Fruit fly (Drosophila melanogaster) whole organism, embryonic: ENCODE measurements around the gene trr.
A peak's percentile ranks its signal among the peaks of the same experiment; 100 is the strongest.

Source experiments
- Atf-2 ChIP-seq: fragments of 200-800 bp; sonication (Bioruptor generic); optimal IDR thresholded peaks from 2 replicates; lab custom pipeline; 2016; ENCODE audit warnings: missing biosample characterization, missing genetic modification characterization
- BEAF-32 ChIP-seq: fragments of 200-800 bp; sonication (Bioruptor generic); optimal IDR thresholded peaks from 3 replicates; lab custom pipeline; 2017; ENCODE audit warnings: missing biosample characterization, missing genetic modification characterization, mild to moderate bottlenecking, moderate library complexity, missing genetic modification reagents
- Bteb2 ChIP-seq: fragments of 200-800 bp; sonication (Bioruptor generic); optimal IDR thresholded peaks from 2 replicates; lab custom pipeline; 2016; ENCODE audit warnings: missing biosample characterization, missing genetic modification characterization
- CG10267 ChIP-seq: fragments of 200-800 bp; sonication (Bioruptor generic); optimal IDR thresholded peaks from 2 replicates; lab custom pipeline; 2018; ENCODE audit warnings: missing biosample characterization, mild to moderate bottlenecking, missing genetic modification characterization, moderate library complexity
- CG10959 ChIP-seq: fragments of 200-800 bp; sonication (Bioruptor generic); IDR thresholded peaks from 2 replicates; pipeline ENCODE4 v1.3.6; 2022; ENCODE audit warnings: missing biosample characterization, missing genetic modification characterization
- CG11723 ChIP-seq: fragments of 200-800 bp; sonication (Bioruptor generic); optimal IDR thresholded peaks from 2 replicates; lab custom pipeline; 2017; ENCODE audit warnings: missing biosample characterization, mild to moderate bottlenecking, missing genetic modification characterization
- CG13123 ChIP-seq: fragments of 200-800 bp; sonication (Bioruptor generic); optimal IDR thresholded peaks from 2 replicates; lab custom pipeline; 2016; ENCODE audit warnings: missing biosample characterization, missing genetic modification characterization
- CG14667 ChIP-seq: fragments of 200-800 bp; sonication (Bioruptor generic); IDR thresholded peaks from 2 replicates; pipeline ENCODE4 v1.3.6; 2022; ENCODE audit warnings: missing biosample characterization, missing genetic modification characterization
- CG17328 ChIP-seq: fragments of 200-800 bp; sonication (Bioruptor generic); IDR thresholded peaks from 2 replicates; pipeline ENCODE4 v1.3.6; 2022; ENCODE audit warnings: missing biosample characterization, missing genetic modification characterization
- CG2712 ChIP-seq: fragments of 200-800 bp; optimal IDR thresholded peaks from 3 replicates; lab custom pipeline; 2019; ENCODE audit warnings: missing biosample characterization, mild to moderate bottlenecking, missing genetic modification characterization, moderate library complexity
- CG30403 ChIP-seq: fragments of 200-800 bp; sonication (Bioruptor generic); optimal IDR thresholded peaks from 3 replicates; lab custom pipeline; 2016; ENCODE audit warnings: missing biosample characterization, missing genetic modification characterization
- CG4707 ChIP-seq: fragments of 200-800 bp; sonication (Bioruptor generic); optimal IDR thresholded peaks from 2 replicates; lab custom pipeline; 2018; ENCODE audit warnings: missing biosample characterization, mild to moderate bottlenecking, missing genetic modification characterization, moderate library complexity
- CG4854 ChIP-seq: fragments of 200-800 bp; sonication (Bioruptor generic); optimal IDR thresholded peaks from 2 replicates; lab custom pipeline; 2016; ENCODE audit warnings: missing biosample characterization, missing genetic modification characterization, inconsistent platforms
- CG5245 ChIP-seq: fragments of 200-800 bp; sonication (Bioruptor generic); optimal IDR thresholded peaks from 3 replicates; lab custom pipeline; 2016; ENCODE audit warnings: missing biosample characterization, missing genetic modification characterization
- CG7839 ChIP-seq: fragments of 200-800 bp; sonication (Bioruptor generic); optimal IDR thresholded peaks from 3 replicates; lab custom pipeline; 2018; ENCODE audit warnings: missing biosample characterization, mild to moderate bottlenecking, missing genetic modification characterization, moderate library complexity
- CG7987 ChIP-seq: fragments of 200-800 bp; sonication (Bioruptor generic); optimal IDR thresholded peaks from 2 replicates; lab custom pipeline; 2018; ENCODE audit warnings: missing biosample characterization, mild to moderate bottlenecking, missing genetic modification characterization, moderate library complexity
- CG8765 ChIP-seq: fragments of 200-800 bp; sonication (Bioruptor generic); IDR thresholded peaks from 2 replicates; pipeline ENCODE4 v1.3.6; 2022; ENCODE audit warnings: missing biosample characterization, missing genetic modification characterization
- E2f2 ChIP-seq: fragments of 200-800 bp; sonication (Bioruptor generic); IDR thresholded peaks from 2 replicates; pipeline ENCODE4 v1.3.6; 2022; ENCODE audit warnings: missing biosample characterization, missing genetic modification characterization
- HLH4C ChIP-seq: fragments of 200-800 bp; sonication (Bioruptor generic); IDR thresholded peaks from 3 replicates; pipeline ENCODE4 v1.3.6; 2022; ENCODE audit warnings: missing biosample characterization, missing genetic modification characterization; ENCODE audit not compliant: partially characterized antibody
- HLH54F ChIP-seq: fragments of 200-800 bp; sonication (Bioruptor generic); optimal IDR thresholded peaks from 3 replicates; lab custom pipeline; 2016; ENCODE audit warnings: missing biosample characterization, missing genetic modification characterization
- HLHmδ ChIP-seq: fragments of 200-800 bp; sonication (Bioruptor generic); optimal IDR thresholded peaks from 2 replicates; lab custom pipeline; 2018; ENCODE audit warnings: missing biosample characterization, mild to moderate bottlenecking, missing genetic modification characterization, moderate library complexity
- Hey ChIP-seq: fragments of 200-800 bp; sonication (Bioruptor generic); optimal IDR thresholded peaks from 3 replicates; lab custom pipeline; 2018; ENCODE audit warnings: missing biosample characterization, mild to moderate bottlenecking, missing genetic modification characterization
- Hmr ChIP-seq: fragments of 200-800 bp; sonication (Bioruptor generic); optimal IDR thresholded peaks from 3 replicates; lab custom pipeline; 2017; ENCODE audit warnings: mild to moderate bottlenecking, missing biosample characterization, missing genetic modification reagents, missing genetic modification characterization
- Hr51 ChIP-seq, 2 experiments: fragments of 200-800 bp; sonication (Bioruptor generic); optimal IDR thresholded peaks; 2 replicates in 1 of 2; 3 replicates in 1 of 2; lab custom pipeline; 2016 to 2018; ENCODE audit warnings: missing biosample characterization in 2 of 2, missing genetic modification characterization in 2 of 2, mild to moderate bottlenecking in 1 of 2, moderate library complexity in 1 of 2
- MESR4 ChIP-seq: fragments of 200-800 bp; sonication (Bioruptor generic); optimal IDR thresholded peaks from 2 replicates; lab custom pipeline; 2018; ENCODE audit warnings: missing biosample characterization, mild to moderate bottlenecking, missing genetic modification characterization, moderate library complexity
- MTF-1 ChIP-seq: fragments of 200-800 bp; sonication (Bioruptor generic); optimal IDR thresholded peaks from 2 replicates; lab custom pipeline; 2018; ENCODE audit warnings: missing biosample characterization, mild to moderate bottlenecking, missing genetic modification characterization, borderline replicate concordance
- Nf-YA ChIP-seq: fragments of 200-800 bp; sonication (Bioruptor generic); IDR thresholded peaks from 2 replicates; pipeline ENCODE4 v1.3.6; 2022; ENCODE audit warnings: missing biosample characterization, missing genetic modification characterization
- Rx ChIP-seq: fragments of 200-800 bp; sonication (Bioruptor generic); IDR thresholded peaks from 2 replicates; pipeline ENCODE4 v1.3.6; 2022; ENCODE audit warnings: missing biosample characterization, missing genetic modification characterization
- Sry-β ChIP-seq: fragments of 200-800 bp; sonication (Bioruptor generic); optimal IDR thresholded peaks from 2 replicates; lab custom pipeline; 2018; ENCODE audit warnings: missing biosample characterization, mild to moderate bottlenecking, missing genetic modification characterization, moderate library complexity
- Sry-δ ChIP-seq: fragments of 200-800 bp; sonication (Bioruptor generic); optimal IDR thresholded peaks from 2 replicates; lab custom pipeline; 2016; ENCODE audit warnings: missing biosample characterization, missing genetic modification characterization
- aop ChIP-seq: fragments of 200-800 bp; sonication (Bioruptor generic); IDR thresholded peaks from 2 replicates; pipeline ENCODE4 v1.3.6; 2022; ENCODE audit warnings: missing biosample characterization, missing genetic modification characterization
- cg ChIP-seq: fragments of 200-800 bp; sonication (Bioruptor generic); optimal IDR thresholded peaks from 3 replicates; lab custom pipeline; 2019; ENCODE audit warnings: missing biosample characterization, mild to moderate bottlenecking, missing genetic modification characterization, moderate library complexity
- crp ChIP-seq, 2 experiments: fragments of 200-800 bp; sonication (Bioruptor generic); optimal IDR thresholded peaks; 2 replicates in 1 of 2; 3 replicates in 1 of 2; lab custom pipeline; 2017; ENCODE audit warnings: missing biosample characterization in 2 of 2, missing genetic modification characterization in 2 of 2, mild to moderate bottlenecking in 1 of 2, moderate library complexity in 1 of 2
- dati ChIP-seq: fragments of 200-800 bp; sonication (Bioruptor generic); IDR thresholded peaks from 2 replicates; pipeline ENCODE4 v1.3.6; 2022; ENCODE audit warnings: missing biosample characterization, missing genetic modification characterization
- gfzf ChIP-seq: fragments of 200-800 bp; sonication (Bioruptor generic); optimal IDR thresholded peaks from 2 replicates; lab custom pipeline; 2016; ENCODE audit warnings: missing biosample characterization, mild to moderate bottlenecking, missing genetic modification characterization, moderate library complexity
- ken ChIP-seq: fragments of 200-800 bp; sonication (Bioruptor generic); IDR thresholded peaks from 3 replicates; pipeline ENCODE4 v1.3.6; 2022; ENCODE audit warnings: missing biosample characterization, missing genetic modification characterization
- lab ChIP-seq: fragments of 200-800 bp; sonication (Bioruptor generic); optimal IDR thresholded peaks from 3 replicates; lab custom pipeline; 2017; ENCODE audit warnings: missing biosample characterization, missing genetic modification characterization, mild to moderate bottlenecking, moderate library complexity, missing genetic modification reagents
- lbe ChIP-seq: fragments of 200-800 bp; sonication (Bioruptor generic); optimal IDR thresholded peaks from 2 replicates; lab custom pipeline; 2016; ENCODE audit warnings: missing biosample characterization, mild to moderate bottlenecking, missing genetic modification characterization
- lola ChIP-seq, 3 experiments: fragments of >200 bp in 2 of 3; fragments of 200-800 bp in 1 of 3; sonication (Bioruptor generic) in 1 of 3; optimal IDR thresholded peaks; 2 replicates each; lab custom pipeline; 2017 to 2019; ENCODE audit warnings: missing biosample characterization in 3 of 3, missing genetic modification characterization in 3 of 3, mild to moderate bottlenecking in 1 of 3, moderate library complexity in 1 of 3
- luna ChIP-seq: fragments of 200-800 bp; sonication (Bioruptor generic); optimal IDR thresholded peaks from 2 replicates; lab custom pipeline; 2016; ENCODE audit warnings: missing biosample characterization, missing genetic modification characterization
- mirr ChIP-seq: fragments of 200-800 bp; sonication (Bioruptor generic); optimal IDR thresholded peaks from 3 replicates; lab custom pipeline; 2018; ENCODE audit warnings: missing biosample characterization, mild to moderate bottlenecking, missing genetic modification characterization
- nom ChIP-seq: fragments of 200-800 bp; sonication (Bioruptor generic); optimal IDR thresholded peaks from 2 replicates; lab custom pipeline; 2017; ENCODE audit warnings: missing biosample characterization, missing genetic modification characterization, mild to moderate bottlenecking, moderate library complexity, missing genetic modification reagents
- oc ChIP-seq: fragments of 200-800 bp; sonication (Bioruptor generic); optimal IDR thresholded peaks from 2 replicates; lab custom pipeline; 2018; ENCODE audit warnings: missing biosample characterization, mild to moderate bottlenecking, missing genetic modification characterization, moderate library complexity
- prd ChIP-seq, 3 experiments: fragments of >200 bp in 2 of 3; fragments of 200-800 bp in 1 of 3; sonication (Bioruptor generic) in 1 of 3; optimal IDR thresholded peaks in 2 of 3; IDR thresholded peaks in 1 of 3; 2 replicates in 2 of 3; 3 replicates in 1 of 3; pipeline versions ENCODE4 v1.3.6 to Lab custom; 2017 to 2022; ENCODE audit warnings: missing biosample characterization in 1 of 3, missing genetic modification characterization in 1 of 3
- schlank ChIP-seq: fragments of 200-800 bp; sonication (Bioruptor generic); optimal IDR thresholded peaks from 2 replicates; lab custom pipeline; 2018; ENCODE audit warnings: missing biosample characterization, mild to moderate bottlenecking, missing genetic modification characterization
- slp2 ChIP-seq: fragments of 200-800 bp; sonication (Bioruptor generic); optimal IDR thresholded peaks from 2 replicates; lab custom pipeline; 2016; ENCODE audit warnings: missing biosample characterization, missing genetic modification characterization
- stwl ChIP-seq: fragments of 200-800 bp; sonication (Bioruptor generic); optimal IDR thresholded peaks from 3 replicates; lab custom pipeline; 2018; ENCODE audit warnings: missing biosample characterization, mild to moderate bottlenecking, missing genetic modification characterization, moderate library complexity
- tin ChIP-seq: fragments of 200-800 bp; sonication (Bioruptor generic); optimal IDR thresholded peaks from 3 replicates; lab custom pipeline; 2016; ENCODE audit warnings: missing biosample characterization, missing genetic modification characterization
- wor ChIP-seq: fragments of 200-800 bp; sonication (Bioruptor generic); IDR thresholded peaks from 2 replicates; pipeline ENCODE4 v1.3.6; 2022; ENCODE audit warnings: missing biosample characterization, missing genetic modification characterization
- z ChIP-seq: fragments of 200-800 bp; sonication (Bioruptor generic); IDR thresholded peaks from 3 replicates; pipeline ENCODE4 v1.3.6; 2022; ENCODE audit warnings: missing biosample characterization, missing genetic modification characterization

Gene trr

DNA sequence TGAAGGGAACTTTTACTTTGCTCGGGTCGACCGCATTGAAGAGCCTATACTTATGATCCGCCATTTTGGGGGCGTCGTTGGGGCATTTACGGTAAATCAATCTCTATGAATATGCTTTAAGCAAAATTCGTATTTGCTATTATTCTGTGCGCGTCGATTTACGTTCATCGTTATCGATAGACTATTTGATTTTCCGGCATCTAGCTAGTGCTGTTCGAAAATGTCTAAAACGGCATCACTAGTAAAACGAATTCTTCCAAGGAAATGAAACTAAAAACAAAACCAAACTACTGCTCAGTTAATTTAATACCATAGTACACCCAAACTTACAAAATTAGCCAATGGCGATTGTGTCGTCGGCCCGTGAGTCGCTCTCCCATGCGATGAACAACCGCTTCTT, 24.1 kb downstream of the trr start, which contains the start of the genes Gcna and MED18 (continued):
- no peak for TF ChIP-seq tin (GFP tag; lab: Kevin White, UChicago)
- TF ChIP-seq luna = no peak
- TF ChIP-seq cg (GFP tag; lab: Kevin White, UChicago) = no peak
- TF ChIP-seq CG4707 = no peak
- no peak for TF ChIP-seq CG30403 (GFP tag; lab: Kevin White, UChicago)
- no peak for TF ChIP-seq aop (GFP tag; lab: Robert Waterston, UW)
- no peak for TF ChIP-seq CG14667 (GFP tag; lab: Robert Waterston, UW)
- TF ChIP-seq Nf-YA (GFP tag; lab: Robert Waterston, UW) = no peak
- TF ChIP-seq Bteb2 = no peak
- TF ChIP-seq lbe = no peak
- peak; percentile 78 for TF ChIP-seq E2f2
- TF ChIP-seq HLH4C (GFP tag; lab: Robert Waterston, UW) = peak; percentile 31; the same call in 1 of the 3 replicates
- TF ChIP-seq ken (GFP tag; lab: Robert Waterston, UW) = no peak
- TF ChIP-seq CG5245 (GFP tag; lab: Kevin White, UChicago) = no peak
- TF ChIP-seq schlank (tag; lab: Kevin White, UChicago) = no peak
- TF ChIP-seq prd (optimal IDR thresholded peaks at IDR 0.05; lab: Kevin White, UChicago) = no peak
- TF ChIP-seq prd (GFP tag; IDR thresholded peaks at IDR 0.05; lab: Robert Waterston, UW) = no peak
- peak; percentile 12 for TF ChIP-seq stwl (tag; lab: Kevin White, UChicago)
- no peak for TF ChIP-seq CG17328
- TF ChIP-seq MTF-1 = no peak
- TF ChIP-seq Sry-δ (GFP tag; lab: Kevin White, UChicago) = peak; percentile 30
- peak; percentile 3 for TF ChIP-seq gfzf
- TF ChIP-seq crp (GFP tag; optimal IDR thresholded peaks at IDR 0.05; lab: Kevin White, UChicago) = no peak
- TF ChIP-seq CG8765 (GFP tag; lab: Robert Waterston, UW) = no peak
- TF ChIP-seq CG13123 = no peak
- TF ChIP-seq HLHmδ (GFP tag; lab: Kevin White, UChicago) = no peak
- TF ChIP-seq CG4854 (GFP tag; lab: Kevin White, UChicago) = no peak
- TF ChIP-seq lab (GFP tag; lab: Kevin White, UChicago) = no peak
- TF ChIP-seq z (GFP tag; lab: Robert Waterston, UW) = no peak
- no peak for TF ChIP-seq CG7987 (GFP tag; lab: Kevin White, UChicago)
- TF ChIP-seq CG11723 (GFP tag; lab: Kevin White, UChicago) = no peak
- peak; percentile 24 for TF ChIP-seq CG10267 (tag; lab: Kevin White, UChicago)
- TF ChIP-seq Rx (GFP tag; lab: Robert Waterston, UW) = no peak
- TF ChIP-seq mirr (GFP tag; lab: Kevin White, UChicago) = no peak
- TF ChIP-seq Hey (tag; lab: Kevin White, UChicago) = no peak
- no peak for TF ChIP-seq oc (tag; lab: Kevin White, UChicago)
- TF ChIP-seq Hr51 (GFP tag; optimal IDR thresholded peaks at IDR 0.05; lab: Kevin White, UChicago) = no peak
- no peak for TF ChIP-seq slp2 (GFP tag; lab: Kevin White, UChicago)
- no peak for TF ChIP-seq wor (GFP tag; lab: Robert Waterston, UW)
- TF ChIP-seq CG10959 (GFP tag; lab: Robert Waterston, UW) = no peak
- TF ChIP-seq BEAF-32 = peak; percentile 23
- no peak for TF ChIP-seq Atf-2 (GFP tag; lab: Kevin White, UChicago)
- TF ChIP-seq lola (GFP tag; optimal IDR thresholded peaks at IDR 0.05; lab: Kevin White, UChicago) = no peak
- no peak for TF ChIP-seq nom (GFP tag; lab: Kevin White, UChicago)
- TF ChIP-seq CG2712 (tag; lab: Kevin White, UChicago) = no peak
- peak; percentile 90 for TF ChIP-seq Sry-β (GFP tag; lab: Kevin White, UChicago)
- no peak for TF ChIP-seq CG7839
- TF ChIP-seq MESR4 = peak; percentile 58
- TF ChIP-seq dati (GFP tag; lab: Robert Waterston, UW) = no peak
- TF ChIP-seq HLH54F = no peak
- no peak for TF ChIP-seq Hmr (GFP tag; lab: Kevin White, UChicago)
